Fruit fly (Drosophila melanogaster): ENCODE data around the gene wake.

Gene wake

DNA sequence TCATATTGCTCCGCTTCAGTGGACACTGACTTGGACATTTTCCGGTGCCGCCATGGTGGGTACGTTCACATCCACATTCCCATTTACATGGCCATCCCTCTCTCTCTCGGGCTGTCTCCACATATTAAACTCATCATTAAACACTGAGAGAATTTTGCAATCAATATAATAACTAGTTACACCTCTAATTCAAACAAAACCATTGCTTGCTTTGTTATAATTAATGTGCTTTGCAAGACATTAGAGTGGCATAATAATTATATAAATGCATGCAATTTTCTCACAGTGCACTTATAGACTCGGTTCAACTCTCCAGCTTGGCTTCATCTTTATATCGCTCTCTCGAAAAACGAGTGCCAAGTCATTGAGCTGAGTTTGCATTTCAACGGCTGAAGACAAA, 14.9 kb upstream of the wake start (continued):
- TF ChIP-seq CG4617 (GFP tag; optimal IDR thresholded peaks at IDR 0.05; ENCODE audit: borderline replicate concordance) (no peak), fd64A (GFP tag; optimal IDR thresholded peaks at IDR 0.05) (no peak), slbo (GFP tag; IDR thresholded peaks at IDR 0.05) (peak; percentile 77), ERR (GFP tag; optimal IDR thresholded peaks at IDR 0.05) (peak; percentile 47), zen2 (GFP tag; IDR thresholded peaks at IDR 0.05; ENCODE audit: partially characterized antibody) (no peak), CG9609 (GFP tag; optimal IDR thresholded peaks at IDR 0.05) (peak; percentile 7), CG6813 (GFP tag; optimal IDR thresholded peaks at IDR 0.05) (peak; percentile 40), CG1529 (GFP tag; optimal IDR thresholded peaks at IDR 0.05) (no peak), CG30431 (GFP tag; optimal IDR thresholded peaks at IDR 0.05) (no peak), ftz-f1 (GFP tag; optimal IDR thresholded peaks at IDR 0.05) (no peak), Bdp1 (GFP tag; optimal IDR thresholded peaks at IDR 0.05) (no peak), MBD-R2 (GFP tag; IDR thresholded peaks at IDR 0.05) (peak; percentile 25; the same call in 1 of the 2 replicates), CG17359 (tag; optimal IDR thresholded peaks at IDR 0.05) (peak; percentile 77), YL-1 (GFP tag; optimal IDR thresholded peaks at IDR 0.05) (no peak), CG18262 (tag; optimal IDR thresholded peaks at IDR 0.05) (peak; percentile 63), row (GFP tag; IDR thresholded peaks at IDR 0.05) (peak; percentile 80), sna (GFP tag; IDR thresholded peaks at IDR 0.05; ENCODE audit: partially characterized antibody) (no peak), vfl (GFP tag; optimal IDR thresholded peaks at IDR 0.05) (no peak), CG10462 (GFP tag; optimal IDR thresholded peaks at IDR 0.05) (no peak), Atf-2 (GFP tag; optimal IDR thresholded peaks at IDR 0.05) (peak; percentile 26), CG8478 (optimal IDR thresholded peaks at IDR 0.05) (no peak), Meics (GFP tag; optimal IDR thresholded peaks at IDR 0.05) (peak; percentile 29), CG9215 (GFP tag; IDR thresholded peaks at IDR 0.05) (peak; percentile 34; the same call in 1 of the 2 replicates), CkIIα-i1 (GFP tag; IDR thresholded peaks at IDR 0.05) (no peak), fd96Cb (tag; optimal IDR thresholded peaks at IDR 0.05) (peak; percentile 69), CG5953 (GFP tag; IDR thresholded peaks at IDR 0.05) (peak; percentile 75), CG10654 (GFP tag; optimal IDR thresholded peaks at IDR 0.05) (peak; percentile 54), Usf (GFP tag; optimal IDR thresholded peaks at IDR 0.05) (no peak), Chrac-16 (GFP tag; optimal IDR thresholded peaks at IDR 0.05) (peak; percentile 12), Tbp (GFP tag; optimal IDR thresholded peaks at IDR 0.05) (no peak), CG16863 (GFP tag; optimal IDR thresholded peaks at IDR 0.05) (peak; percentile 71), MTF-1 (GFP tag; optimal IDR thresholded peaks at IDR 0.05; ENCODE audit: borderline replicate concordance) (no peak), az2 (GFP tag; optimal IDR thresholded peaks at IDR 0.05) (peak; percentile 72), HmgZ (tag; optimal IDR thresholded peaks at IDR 0.05) (peak; percentile 21), ro (GFP tag; IDR thresholded peaks at IDR 0.05) (no peak), gt (GFP tag; IDR thresholded peaks at IDR 0.05) (0 out of 2 replicates have a peak, but pooled peaks have one; percentile 11), CG12769 (tag; optimal IDR thresholded peaks at IDR 0.05) (no peak), CG15073 (GFP tag; optimal IDR thresholded peaks at IDR 0.05) (no peak), Nf-YA (GFP tag; IDR thresholded peaks at IDR 0.05) (peak; percentile 63), Vsx1 (GFP tag; optimal IDR thresholded peaks at IDR 0.05) (no peak), gro (GFP tag; optimal IDR thresholded peaks at IDR 0.05) (no peak), h (optimal IDR thresholded peaks at IDR 0.05) (no peak), fd102C (GFP tag; optimal IDR thresholded peaks at IDR 0.05) (no peak), CG1832 (GFP tag; optimal IDR thresholded peaks at IDR 0.05) (no peak), Sry-δ (GFP tag; optimal IDR thresholded peaks at IDR 0.05) (peak; percentile 1), CG13296 (GFP tag; optimal IDR thresholded peaks at IDR 0.05) (no peak), amos (GFP tag; IDR thresholded peaks at IDR 0.05; ENCODE audit: partially characterized antibody) (no peak), CG3407 (GFP tag; optimal IDR thresholded peaks at IDR 0.05) (peak; percentile 47), Side (GFP tag; optimal IDR thresholded peaks at IDR 0.05) (no peak), CG10209 (GFP tag; optimal IDR thresholded peaks at IDR 0.05) (peak; percentile 42), br (optimal IDR thresholded peaks at IDR 0.05) (no peak), pho (GFP tag; optimal IDR thresholded peaks at IDR 0.05) (peak; percentile 2), Dfd (GFP tag; optimal IDR thresholded peaks at IDR 0.05) (no peak)
